Worm (Caenorhabditis elegans) whole organism, L4 larva: Measurements from ENCODE around the gene dex-1.

Source experiments
- F10B5.3 ChIP-seq: sonication (generic microtip); optimal IDR thresholded peaks from 2 replicates; lab custom pipeline; 2016; ENCODE audit warnings: mild to moderate bottlenecking, missing genetic modification characterization, missing compliant biosample characterization
- F26F4.8 ChIP-seq: fragments of 200-800 bp; sonication (Bioruptor generic); conservative IDR thresholded peaks from 2 replicates; pipeline ENCODE4 v1.3.6; 2022; ENCODE audit warnings: missing genetic modification characterization, missing compliant biosample characterization
- F37D6.2 ChIP-seq: sonication (generic microtip); optimal IDR thresholded peaks from 2 replicates; lab custom pipeline; 2016; ENCODE audit warnings: mild to moderate bottlenecking, missing genetic modification characterization, missing compliant biosample characterization
- T20F7.1 ChIP-seq: fragments of 200-800 bp; sonication (Bioruptor generic); optimal IDR thresholded peaks from 2 replicates; lab custom pipeline; 2018; ENCODE audit warnings: mild to moderate bottlenecking, missing genetic modification characterization, missing compliant biosample characterization
- T26A8.4 ChIP-seq: fragments of 200-800 bp; sonication (Bioruptor generic); IDR thresholded peaks from 2 replicates; pipeline ENCODE4 v1.3.6; 2022; ENCODE audit warnings: missing genetic modification characterization, missing compliant biosample characterization
- ZK546.5 ChIP-seq, 2 experiments: sonication (generic microtip); optimal IDR thresholded peaks; 2 replicates each; lab custom pipeline; 2017; ENCODE audit warnings: missing biosample characterization in 2 of 2, missing genetic modification characterization in 2 of 2
- arid-1 ChIP-seq: fragments of 200-800 bp; sonication (Bioruptor generic); conservative IDR thresholded peaks from 2 replicates; pipeline ENCODE4 v1.3.6; 2022; ENCODE audit warnings: missing genetic modification reagents, missing genetic modification characterization, missing compliant biosample characterization
- ceh-20 ChIP-seq: fragments of 200-800 bp; sonication (Bioruptor generic); IDR thresholded peaks from 2 replicates; pipeline ENCODE4 v1.3.6; 2022; ENCODE audit warnings: missing genetic modification reagents, missing genetic modification characterization, missing compliant biosample characterization
- ceh-28 ChIP-seq: fragments of 150-350 bp; optimal IDR thresholded peaks from 2 replicates; lab custom pipeline; 2014; ENCODE audit warnings: missing biosample characterization, missing genetic modification reagents, missing genetic modification characterization
- ceh-62 ChIP-seq: sonication (generic microtip); optimal IDR thresholded peaks from 2 replicates; lab custom pipeline; 2017; ENCODE audit warnings: missing biosample characterization, missing genetic modification characterization
- ces-1 ChIP-seq: fragments of 150-350 bp; sonication (generic microtip); optimal IDR thresholded peaks from 4 replicates; lab custom pipeline; 2014; ENCODE audit warnings: missing biosample characterization, missing genetic modification reagents, missing genetic modification characterization
- ctbp-1 ChIP-seq: fragments of 200-800 bp; sonication (Bioruptor generic); IDR thresholded peaks from 2 replicates; pipeline ENCODE4 v1.3.6; 2022; ENCODE audit warnings: missing genetic modification reagents, missing genetic modification characterization, missing compliant biosample characterization
- daf-16 ChIP-seq, 3 experiments: sonication (generic microtip); optimal IDR thresholded peaks; 2 replicates each; lab custom pipeline; 2016 to 2017; ENCODE audit warnings: missing genetic modification characterization in 3 of 3, missing genetic modification reagents in 3 of 3, mild to moderate bottlenecking in 2 of 3, missing compliant biosample characterization in 2 of 3, missing biosample characterization in 1 of 3, moderate library complexity in 1 of 3
- daf-19 ChIP-seq: fragments of 200-800 bp; sonication (Bioruptor generic); conservative IDR thresholded peaks from 2 replicates; pipeline ENCODE4 v1.3.6; 2022; ENCODE audit warnings: missing genetic modification characterization, missing compliant biosample characterization
- dmd-8 ChIP-seq: fragments of 200-800 bp; sonication (Bioruptor generic); IDR thresholded peaks from 2 replicates; pipeline ENCODE4 v1.3.6; 2022; ENCODE audit warnings: missing genetic modification characterization, missing compliant biosample characterization
- dmd-9 ChIP-seq: fragments of 200-800 bp; sonication (Bioruptor generic); IDR thresholded peaks from 2 replicates; pipeline ENCODE4 v1.3.6; 2022; ENCODE audit warnings: missing genetic modification reagents, missing genetic modification characterization, missing compliant biosample characterization
- dpl-1 ChIP-seq: fragments of 150-350 bp; optimal IDR thresholded peaks from 2 replicates; lab custom pipeline; 2014; ENCODE audit warnings: missing biosample characterization, missing genetic modification reagents, missing genetic modification characterization
- duxl-1 ChIP-seq: sonication (generic microtip); optimal IDR thresholded peaks from 2 replicates; lab custom pipeline; 2016; ENCODE audit warnings: mild to moderate bottlenecking, missing genetic modification characterization, moderate library complexity, missing compliant biosample characterization; ENCODE audit not compliant: poor library complexity
- dve-1 ChIP-seq: sonication (generic microtip); optimal IDR thresholded peaks from 2 replicates; lab custom pipeline; 2017; ENCODE audit warnings: antibody characterized with exemption, mild to moderate bottlenecking, missing genetic modification characterization, missing compliant biosample characterization; ENCODE audit not compliant: insufficient read depth
- egl-43 ChIP-seq: fragments of 200-800 bp; sonication (Bioruptor generic); IDR thresholded peaks from 2 replicates; pipeline ENCODE4 v1.3.6; 2022; ENCODE audit warnings: missing genetic modification reagents, missing genetic modification characterization, missing compliant biosample characterization
- fkh-10 ChIP-seq: fragments of 150-350 bp; optimal IDR thresholded peaks from 2 replicates; lab custom pipeline; 2014; ENCODE audit warnings: missing biosample characterization, missing genetic modification reagents, missing genetic modification characterization
- hif-1 ChIP-seq, 2 experiments: sonication (generic microtip); optimal IDR thresholded peaks; 2 replicates each; lab custom pipeline; 2016 to 2017; ENCODE audit warnings: missing compliant biosample characterization in 2 of 2, missing genetic modification characterization in 2 of 2, missing genetic modification reagents in 2 of 2, missing genotype in 2 of 2, mild to moderate bottlenecking in 1 of 2
- hlh-11 ChIP-seq: fragments of 200-800 bp; sonication (Bioruptor generic); optimal IDR thresholded peaks from 2 replicates; lab custom pipeline; 2018; ENCODE audit warnings: mild to moderate bottlenecking, missing genetic modification characterization, missing compliant biosample characterization
- jun-1 ChIP-seq: fragments of 150-350 bp; optimal IDR thresholded peaks from 2 replicates; lab custom pipeline; 2014; ENCODE audit warnings: missing biosample characterization, missing genetic modification reagents, missing genetic modification characterization
- lin-1 ChIP-seq: fragments of 200-800 bp; sonication (Bioruptor generic); IDR thresholded peaks from 2 replicates; pipeline ENCODE4 v1.3.6; 2022; ENCODE audit warnings: missing genetic modification reagents, missing genetic modification characterization, missing compliant biosample characterization
- lin-13 ChIP-seq: fragments of 150-350 bp; optimal IDR thresholded peaks from 2 replicates; lab custom pipeline; 2014; ENCODE audit warnings: missing biosample characterization, missing genetic modification reagents, missing genetic modification characterization
- lin-29 ChIP-seq: fragments of 200-800 bp; sonication (Bioruptor generic); IDR thresholded peaks from 2 replicates; pipeline ENCODE4 v1.3.6; 2022; ENCODE audit warnings: missing genetic modification reagents, missing genetic modification characterization, missing compliant biosample characterization
- lin-38 ChIP-seq: fragments of 200-800 bp; sonication (Bioruptor generic); IDR thresholded peaks from 2 replicates; pipeline ENCODE4 v1.3.6; 2022; ENCODE audit warnings: missing genetic modification reagents, missing genetic modification characterization, missing compliant biosample characterization
- lin-39 ChIP-seq: fragments of 150-350 bp; optimal IDR thresholded peaks from 2 replicates; lab custom pipeline; 2014; ENCODE audit warnings: missing biosample characterization, missing genetic modification reagents, missing genetic modification characterization
- lsy-2 ChIP-seq, 2 experiments: fragments of 150-350 bp in 1 of 2; sonication (generic microtip) in 1 of 2; optimal IDR thresholded peaks; 2 replicates each; lab custom pipeline; 2014 to 2017; ENCODE audit warnings: missing biosample characterization in 2 of 2, missing genetic modification characterization in 2 of 2
- madf-9 ChIP-seq: fragments of 200-800 bp; sonication (Bioruptor generic); conservative IDR thresholded peaks from 2 replicates; pipeline ENCODE4 v1.3.6; 2022; ENCODE audit warnings: missing genetic modification reagents, missing genetic modification characterization, missing compliant biosample characterization
- mdl-1 ChIP-seq, 2 experiments: fragments of 150-350 bp in 1 of 2; sonication (generic microtip) in 1 of 2; optimal IDR thresholded peaks; 2 replicates each; lab custom pipeline; 2014 to 2017; ENCODE audit warnings: missing biosample characterization in 2 of 2, missing genetic modification characterization in 2 of 2
- mep-1 ChIP-seq: fragments of 150-350 bp; sonication (generic microtip); optimal IDR thresholded peaks from 3 replicates; lab custom pipeline; 2014; ENCODE audit warnings: missing biosample characterization, missing genetic modification characterization
- nhr-10 ChIP-seq: fragments of 150-350 bp; optimal IDR thresholded peaks from 2 replicates; lab custom pipeline; 2014; ENCODE audit warnings: missing biosample characterization, missing genetic modification characterization
- nhr-102 ChIP-seq: sonication (generic microtip); optimal IDR thresholded peaks from 2 replicates; lab custom pipeline; 2016; ENCODE audit warnings: mild to moderate bottlenecking, missing genetic modification characterization, moderate library complexity, missing compliant biosample characterization
- nhr-11 ChIP-seq: fragments of 150-350 bp; optimal IDR thresholded peaks from 2 replicates; lab custom pipeline; 2014; ENCODE audit warnings: missing biosample characterization, missing genetic modification characterization
- nhr-28 ChIP-seq: fragments of 150-350 bp; optimal IDR thresholded peaks from 2 replicates; lab custom pipeline; 2014; ENCODE audit warnings: missing biosample characterization, missing genetic modification characterization
- nhr-42 ChIP-seq: fragments of 200-800 bp; sonication (Bioruptor generic); IDR thresholded peaks from 2 replicates; pipeline ENCODE4 v1.3.6; 2022; ENCODE audit warnings: missing genetic modification characterization, missing compliant biosample characterization
- nhr-48 ChIP-seq: sonication (generic microtip); optimal IDR thresholded peaks from 2 replicates; lab custom pipeline; 2016; ENCODE audit warnings: mild to moderate bottlenecking, missing genetic modification characterization, missing compliant biosample characterization
- nhr-6 ChIP-seq: fragments of 150-350 bp; optimal IDR thresholded peaks from 2 replicates; lab custom pipeline; 2014; ENCODE audit warnings: missing biosample characterization, missing genetic modification characterization
- nhr-76 ChIP-seq: fragments of 150-350 bp; optimal IDR thresholded peaks from 2 replicates; lab custom pipeline; 2014; ENCODE audit warnings: missing biosample characterization, missing genetic modification characterization
- nhr-77 ChIP-seq: fragments of 150-350 bp; optimal IDR thresholded peaks from 2 replicates; lab custom pipeline; 2014; ENCODE audit warnings: missing biosample characterization, missing genetic modification characterization
- pha-4 ChIP-seq, 2 experiments: fragments of 150-350 bp in 1 of 2; fragments of 200-800 bp in 1 of 2; sonication (Bioruptor generic) in 1 of 2; IDR thresholded peaks in 1 of 2; optimal IDR thresholded peaks in 1 of 2; 2 replicates each; pipeline versions ENCODE4 v1.3.6 to Lab custom; 2014 to 2022; ENCODE audit warnings: missing genetic modification characterization in 2 of 2, missing genetic modification reagents in 2 of 2, missing biosample characterization in 1 of 2, missing compliant biosample characterization in 1 of 2
- saeg-2 ChIP-seq: fragments of 200-800 bp; sonication (Bioruptor generic); IDR thresholded peaks from 2 replicates; pipeline ENCODE4 v1.3.6; 2022; ENCODE audit warnings: missing genetic modification reagents, missing genetic modification characterization, missing compliant biosample characterization
- spr-1 ChIP-seq: sonication (generic microtip); optimal IDR thresholded peaks from 2 replicates; lab custom pipeline; 2016; ENCODE audit warnings: mild to moderate bottlenecking, missing genetic modification characterization, missing compliant biosample characterization
- unc-130 ChIP-seq: sonication (generic microtip); optimal IDR thresholded peaks from 2 replicates; lab custom pipeline; 2016; ENCODE audit warnings: missing genetic modification reagents, missing genetic modification characterization, missing compliant biosample characterization
- zfp-2 ChIP-seq: sonication (generic microtip); optimal IDR thresholded peaks from 2 replicates; lab custom pipeline; 2016; ENCODE audit warnings: mild to moderate bottlenecking, missing genetic modification characterization, missing compliant biosample characterization
- zip-2 ChIP-seq: fragments of 150-350 bp; optimal IDR thresholded peaks from 2 replicates; lab custom pipeline; 2014; ENCODE audit warnings: missing biosample characterization, missing genetic modification characterization
- ztf-7 ChIP-seq: fragments of 150-350 bp; optimal IDR thresholded peaks from 2 replicates; lab custom pipeline; 2014; ENCODE audit warnings: missing biosample characterization, missing genetic modification characterization

Gene dex-1

DNA sequence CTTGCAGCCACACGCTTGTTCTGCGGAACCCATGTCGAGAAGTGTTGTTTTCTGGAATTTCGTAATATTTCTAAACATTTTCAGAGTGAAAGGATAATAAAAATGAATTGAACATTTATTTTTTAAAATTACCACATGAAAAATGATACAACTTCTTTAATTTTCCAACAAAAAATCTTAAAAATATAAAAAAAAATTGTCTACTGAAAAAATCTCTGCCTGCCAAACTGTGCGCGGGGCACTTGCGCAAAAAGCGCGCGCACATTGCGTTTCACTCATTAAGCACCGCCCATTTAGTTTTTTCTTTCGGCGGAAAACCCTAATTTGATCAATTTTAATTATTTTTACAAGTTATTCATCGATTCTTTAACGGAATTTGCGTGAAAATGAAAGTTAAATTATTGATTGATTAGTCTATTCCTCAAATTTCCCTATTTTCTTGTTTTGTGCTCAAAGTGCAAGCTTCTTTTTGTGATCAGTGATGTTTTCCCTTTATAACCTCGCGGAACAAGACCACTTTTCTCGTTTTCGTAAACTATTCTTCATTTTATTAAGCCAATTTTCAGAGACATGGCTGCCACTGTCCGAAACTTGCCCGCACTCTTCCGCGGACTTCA is 29.1 kb downstream of the dex-1 start, which contains the start of the genes nmad-1 and hach-1:
TSS of gene nmad-1 (minus strand) at position 51 of the 617 bp plus-strand sequence.
TSS of gene hach-1 (plus strand) at position 567 of the 617 bp plus-strand sequence.
- TF ChIP-seq ZK546.5 (tag; optimal IDR thresholded peaks at IDR 0.05; lab: Kevin White, UChicago), result no peak
- peak; percentile 58 for TF ChIP-seq ctbp-1 (GFP tag; lab: Robert Waterston, UW)
- peak; percentile 48 for TF ChIP-seq nhr-6 (tag; lab: Kevin White, UChicago)
- no peak for TF ChIP-seq nhr-11
- TF ChIP-seq zfp-2 (tag; lab: Kevin White, UChicago), result peak; percentile 13
- peak; percentile 65; the same call in 1 of the 2 replicates for TF ChIP-seq T26A8.4 (GFP tag; lab: Robert Waterston, UW)
- peak; percentile 67 for TF ChIP-seq hlh-11 (tag; lab: Kevin White, UChicago)
- peak; percentile 14 for TF ChIP-seq F10B5.3 (tag; lab: Kevin White, UChicago)
- TF ChIP-seq lin-13, result peak; percentile 43
- TF ChIP-seq mep-1 (tag; lab: Kevin White, UChicago), result peak; percentile 87
- TF ChIP-seq ces-1, result peak; percentile 82
- TF ChIP-seq saeg-2 (GFP tag; lab: Robert Waterston, UW), result no peak
- TF ChIP-seq lin-29, result no peak
- peak in 1 of 2 experiments; percentile 81 for TF ChIP-seq lsy-2 (tag; optimal IDR thresholded peaks at IDR 0.05; lab: Kevin White, UChicago)
- TF ChIP-seq ztf-7 (tag; lab: Kevin White, UChicago), result no peak
- TF ChIP-seq lin-38 (GFP tag; lab: Robert Waterston, UW), result peak; percentile 79
- no peak for TF ChIP-seq mdl-1 (tag; optimal IDR thresholded peaks at IDR 0.05; lab: Kevin White, UChicago)
- no peak for TF ChIP-seq dmd-8 (GFP tag; lab: Robert Waterston, UW)
- TF ChIP-seq arid-1 (GFP tag; lab: Robert Waterston, UW), result 0 out of 2 replicates have a peak, but pooled peaks have one; percentile 47
- peak; percentile 87 for TF ChIP-seq pha-4 (GFP tag; IDR thresholded peaks at IDR 0.05; lab: Robert Waterston, UW)
- TF ChIP-seq pha-4 (tag; optimal IDR thresholded peaks at IDR 0.05; lab: Kevin White, UChicago), result no peak
- no peak for TF ChIP-seq zip-2 (tag; lab: Kevin White, UChicago)
- peak; percentile 89 for TF ChIP-seq duxl-1 (tag; lab: Kevin White, UChicago)
- TF ChIP-seq T20F7.1, result peak; percentile 64
- TF ChIP-seq nhr-76 (tag; lab: Kevin White, UChicago), result no peak
- peak; percentile 68 for TF ChIP-seq nhr-102
- peak; percentile 42 for TF ChIP-seq nhr-10
- TF ChIP-seq F26F4.8 (GFP tag; lab: Robert Waterston, UW), result no peak
- TF ChIP-seq lin-1 (GFP tag; lab: Robert Waterston, UW), result peak; percentile 64; the same call in 1 of the 2 replicates
- 0 out of 2 replicates have a peak, but pooled peaks have one; percentile 57 for TF ChIP-seq egl-43 (GFP tag; lab: Robert Waterston, UW)
- TF ChIP-seq fkh-10 (GFP tag; lab: Kevin White, UChicago), result peak; percentile 36
- peak; percentile 53 for TF ChIP-seq unc-130 (GFP tag; lab: Kevin White, UChicago)
- TF ChIP-seq lin-39 (tag; lab: Kevin White, UChicago), result no peak
- TF ChIP-seq nhr-28 (tag; lab: Kevin White, UChicago), result peak; percentile 27
- TF ChIP-seq jun-1, result no peak
- peak; percentile 59; the same call in 1 of the 2 replicates for TF ChIP-seq ceh-20 (GFP tag; lab: Robert Waterston, UW)
- TF ChIP-seq dve-1 (tag; lab: Kevin White, UChicago), result peak; percentile 79
- TF ChIP-seq dmd-9 (GFP tag; lab: Robert Waterston, UW), result no peak
- 0 out of 2 replicates have a peak, but pooled peaks have one; percentile 48 for TF ChIP-seq daf-19 (GFP tag; lab: Robert Waterston, UW)
- TF ChIP-seq nhr-77, result peak; percentile 14
- peak in 1 of 2 experiments; percentile 67 for TF ChIP-seq hif-1 (tag; optimal IDR thresholded peaks at IDR 0.05; lab: Kevin White, UChicago)
- 0 out of 2 replicates have a peak, but pooled peaks have one; percentile 34 for TF ChIP-seq madf-9 (GFP tag; lab: Robert Waterston, UW)
- peak; percentile 34 for TF ChIP-seq spr-1 (tag; lab: Kevin White, UChicago)
- TF ChIP-seq ceh-28, result peak; percentile 34
- TF ChIP-seq ceh-62 (tag; lab: Kevin White, UChicago), result no peak
- peak; percentile 69 for TF ChIP-seq nhr-48 (tag; lab: Kevin White, UChicago)
- TF ChIP-seq daf-16 (GFP tag; optimal IDR thresholded peaks at IDR 0.05; lab: Kevin White, UChicago), result peak; percentile 18 to 49
- TF ChIP-seq daf-16 (tag; optimal IDR thresholded peaks at IDR 0.05; lab: Kevin White, UChicago), result peak; percentile 48
- 0 out of 2 replicates have a peak, but pooled peaks have one; percentile 46 for TF ChIP-seq nhr-42 (GFP tag; lab: Robert Waterston, UW)
- TF ChIP-seq dpl-1 (GFP tag; lab: Kevin White, UChicago), result peak; percentile 76
- TF ChIP-seq F37D6.2 (tag; lab: Kevin White, UChicago), result peak; percentile 26
